Worm (Caenorhabditis elegans) whole organism, L4 larva: ENCODE measurements around the gene M02D8.5.

Source experiments
- D1046.2 ChIP-seq: fragments of 200-800 bp; sonication (Bioruptor generic); IDR thresholded peaks from 2 replicates; pipeline ENCODE4 v1.3.6; 2022; ENCODE audit warnings: missing genetic modification characterization, missing compliant biosample characterization
- F37D6.2 ChIP-seq: sonication (generic microtip); optimal IDR thresholded peaks from 2 replicates; lab custom pipeline; 2016; ENCODE audit warnings: mild to moderate bottlenecking, missing genetic modification characterization, missing compliant biosample characterization
- Y105C5A.15 ChIP-seq: fragments of 200-800 bp; sonication (Bioruptor generic); IDR thresholded peaks from 2 replicates; pipeline ENCODE4 v1.3.6; 2022; ENCODE audit warnings: missing genetic modification characterization, missing compliant biosample characterization
- aha-1 ChIP-seq: fragments of 150-350 bp; peaks from one replicate; lab custom pipeline; 2014; ENCODE audit warnings: missing biosample characterization, missing genetic modification characterization
- ama-1 ChIP-seq: fragments of 150-350 bp; optimal IDR thresholded peaks from 2 replicates; lab custom pipeline; 2014; ENCODE audit warnings: inconsistent platforms, mixed read lengths
- ceh-20 ChIP-seq: fragments of 200-800 bp; sonication (Bioruptor generic); IDR thresholded peaks from 2 replicates; pipeline ENCODE4 v1.3.6; 2022; ENCODE audit warnings: missing genetic modification reagents, missing genetic modification characterization, missing compliant biosample characterization
- ceh-28 ChIP-seq: fragments of 150-350 bp; optimal IDR thresholded peaks from 2 replicates; lab custom pipeline; 2014; ENCODE audit warnings: missing biosample characterization, missing genetic modification reagents, missing genetic modification characterization
- ceh-44 ChIP-seq: fragments of 200-800 bp; sonication (Bioruptor generic); IDR thresholded peaks from 2 replicates; pipeline ENCODE4 v1.3.6; 2022; ENCODE audit warnings: missing genetic modification reagents, missing genetic modification characterization, missing compliant biosample characterization
- ces-1 ChIP-seq: fragments of 150-350 bp; sonication (generic microtip); optimal IDR thresholded peaks from 4 replicates; lab custom pipeline; 2014; ENCODE audit warnings: missing biosample characterization, missing genetic modification reagents, missing genetic modification characterization
- ctbp-1 ChIP-seq: fragments of 200-800 bp; sonication (Bioruptor generic); IDR thresholded peaks from 2 replicates; pipeline ENCODE4 v1.3.6; 2022; ENCODE audit warnings: missing genetic modification reagents, missing genetic modification characterization, missing compliant biosample characterization
- dmd-6 ChIP-seq: fragments of 200-800 bp; sonication (Bioruptor generic); IDR thresholded peaks from 2 replicates; pipeline ENCODE4 v1.3.6; 2022; ENCODE audit warnings: missing genetic modification reagents, missing genetic modification characterization, missing compliant biosample characterization
- duxl-1 ChIP-seq: sonication (generic microtip); optimal IDR thresholded peaks from 2 replicates; lab custom pipeline; 2016; ENCODE audit warnings: mild to moderate bottlenecking, missing genetic modification characterization, moderate library complexity, missing compliant biosample characterization; ENCODE audit not compliant: poor library complexity
- dve-1 ChIP-seq: sonication (generic microtip); optimal IDR thresholded peaks from 2 replicates; lab custom pipeline; 2017; ENCODE audit warnings: antibody characterized with exemption, mild to moderate bottlenecking, missing genetic modification characterization, missing compliant biosample characterization; ENCODE audit not compliant: insufficient read depth
- egl-43 ChIP-seq: fragments of 200-800 bp; sonication (Bioruptor generic); IDR thresholded peaks from 2 replicates; pipeline ENCODE4 v1.3.6; 2022; ENCODE audit warnings: missing genetic modification reagents, missing genetic modification characterization, missing compliant biosample characterization
- fkh-10 ChIP-seq: fragments of 150-350 bp; optimal IDR thresholded peaks from 2 replicates; lab custom pipeline; 2014; ENCODE audit warnings: missing biosample characterization, missing genetic modification reagents, missing genetic modification characterization
- hlh-11 ChIP-seq: fragments of 200-800 bp; sonication (Bioruptor generic); optimal IDR thresholded peaks from 2 replicates; lab custom pipeline; 2018; ENCODE audit warnings: mild to moderate bottlenecking, missing genetic modification characterization, missing compliant biosample characterization
- hlh-30 ChIP-seq: sonication (generic microtip); optimal IDR thresholded peaks from 2 replicates; lab custom pipeline; 2017; ENCODE audit warnings: antibody characterized with exemption, mild to moderate bottlenecking, missing genetic modification characterization, missing compliant biosample characterization; ENCODE audit not compliant: insufficient read depth
- hmg-1.1 ChIP-seq: fragments of 200-800 bp; sonication (Bioruptor generic); IDR thresholded peaks from 2 replicates; pipeline ENCODE4 v1.3.6; 2022; ENCODE audit warnings: missing genetic modification reagents, missing genetic modification characterization, missing compliant biosample characterization
- jun-1 ChIP-seq: fragments of 150-350 bp; optimal IDR thresholded peaks from 2 replicates; lab custom pipeline; 2014; ENCODE audit warnings: missing biosample characterization, missing genetic modification reagents, missing genetic modification characterization
- lim-7 ChIP-seq: fragments of 200-800 bp; sonication (Bioruptor generic); IDR thresholded peaks from 2 replicates; pipeline ENCODE4 v1.3.6; 2022; ENCODE audit warnings: missing genetic modification characterization, missing compliant biosample characterization
- lin-29 ChIP-seq: fragments of 200-800 bp; sonication (Bioruptor generic); IDR thresholded peaks from 2 replicates; pipeline ENCODE4 v1.3.6; 2022; ENCODE audit warnings: missing genetic modification reagents, missing genetic modification characterization, missing compliant biosample characterization
- lin-38 ChIP-seq: fragments of 200-800 bp; sonication (Bioruptor generic); IDR thresholded peaks from 2 replicates; pipeline ENCODE4 v1.3.6; 2022; ENCODE audit warnings: missing genetic modification reagents, missing genetic modification characterization, missing compliant biosample characterization
- madf-5 ChIP-seq, 2 experiments: fragments of 200-800 bp; sonication (Bioruptor generic); IDR thresholded peaks; 2 replicates each; pipeline ENCODE4 v1.3.6; 2022; ENCODE audit warnings: missing compliant biosample characterization in 2 of 2, missing genetic modification characterization in 2 of 2
- mdl-1 ChIP-seq, 2 experiments: fragments of 150-350 bp in 1 of 2; sonication (generic microtip) in 1 of 2; optimal IDR thresholded peaks; 2 replicates each; lab custom pipeline; 2014 to 2017; ENCODE audit warnings: missing biosample characterization in 2 of 2, missing genetic modification characterization in 2 of 2
- mep-1 ChIP-seq: fragments of 150-350 bp; sonication (generic microtip); optimal IDR thresholded peaks from 3 replicates; lab custom pipeline; 2014; ENCODE audit warnings: missing biosample characterization, missing genetic modification characterization
- mxl-2 ChIP-seq: fragments of 200-800 bp; sonication (Bioruptor generic); conservative IDR thresholded peaks from 2 replicates; pipeline ENCODE4 v1.3.6; 2022; ENCODE audit warnings: missing genetic modification reagents, missing genetic modification characterization, missing compliant biosample characterization
- mxl-3 ChIP-seq: fragments of 200-800 bp; sonication (Bioruptor generic); optimal IDR thresholded peaks from 2 replicates; lab custom pipeline; 2018; ENCODE audit warnings: mild to moderate bottlenecking, missing genetic modification characterization, missing compliant biosample characterization
- nhr-10 ChIP-seq: fragments of 150-350 bp; optimal IDR thresholded peaks from 2 replicates; lab custom pipeline; 2014; ENCODE audit warnings: missing biosample characterization, missing genetic modification characterization
- nhr-11 ChIP-seq: fragments of 150-350 bp; optimal IDR thresholded peaks from 2 replicates; lab custom pipeline; 2014; ENCODE audit warnings: missing biosample characterization, missing genetic modification characterization
- nhr-237 ChIP-seq: sonication (generic microtip); optimal IDR thresholded peaks from 2 replicates; lab custom pipeline; 2017; ENCODE audit warnings: missing biosample characterization, missing genetic modification characterization
- nhr-28 ChIP-seq: fragments of 150-350 bp; optimal IDR thresholded peaks from 2 replicates; lab custom pipeline; 2014; ENCODE audit warnings: missing biosample characterization, missing genetic modification characterization
- nhr-6 ChIP-seq: fragments of 150-350 bp; optimal IDR thresholded peaks from 2 replicates; lab custom pipeline; 2014; ENCODE audit warnings: missing biosample characterization, missing genetic modification characterization
- nhr-77 ChIP-seq: fragments of 150-350 bp; optimal IDR thresholded peaks from 2 replicates; lab custom pipeline; 2014; ENCODE audit warnings: missing biosample characterization, missing genetic modification characterization
- pha-4 ChIP-seq, 2 experiments: fragments of 150-350 bp in 1 of 2; fragments of 200-800 bp in 1 of 2; sonication (Bioruptor generic) in 1 of 2; IDR thresholded peaks in 1 of 2; optimal IDR thresholded peaks in 1 of 2; 2 replicates each; pipeline versions ENCODE4 v1.3.6 to Lab custom; 2014 to 2022; ENCODE audit warnings: missing genetic modification characterization in 2 of 2, missing genetic modification reagents in 2 of 2, missing biosample characterization in 1 of 2, missing compliant biosample characterization in 1 of 2
- php-3 ChIP-seq: fragments of 200-800 bp; sonication (Bioruptor generic); IDR thresholded peaks from 2 replicates; pipeline ENCODE4 v1.3.6; 2022; ENCODE audit warnings: missing genetic modification reagents, missing genetic modification characterization, missing compliant biosample characterization
- rbr-2 ChIP-seq: sonication (generic microtip); optimal IDR thresholded peaks from 2 replicates; lab custom pipeline; 2016; ENCODE audit warnings: missing genotype, missing genetic modification characterization, missing compliant biosample characterization
- set-16 ChIP-seq: fragments of 200-800 bp; sonication (Bioruptor generic); IDR thresholded peaks from 2 replicates; pipeline ENCODE4 v1.3.6; 2022; ENCODE audit warnings: missing genetic modification reagents, missing genetic modification characterization, missing compliant biosample characterization
- spr-1 ChIP-seq: sonication (generic microtip); optimal IDR thresholded peaks from 2 replicates; lab custom pipeline; 2016; ENCODE audit warnings: mild to moderate bottlenecking, missing genetic modification characterization, missing compliant biosample characterization
- unc-130 ChIP-seq: sonication (generic microtip); optimal IDR thresholded peaks from 2 replicates; lab custom pipeline; 2016; ENCODE audit warnings: missing genetic modification reagents, missing genetic modification characterization, missing compliant biosample characterization
- unc-62 ChIP-seq, 3 experiments: fragments of 150-350 bp in 1 of 3; sonication (generic microtip); optimal IDR thresholded peaks in 2 of 3; peaks in 1 of 3; 1 replicate in 1 of 3; 2 replicates in 2 of 3; lab custom pipeline; 2014 to 2017; ENCODE audit warnings: missing biosample characterization in 3 of 3, missing genetic modification characterization in 3 of 3, missing genetic modification reagents in 3 of 3, missing genotype in 1 of 3
- vab-7 ChIP-seq: fragments of 200-800 bp; sonication (Bioruptor generic); IDR thresholded peaks from 2 replicates; pipeline ENCODE4 v1.3.6; 2022; ENCODE audit warnings: missing genetic modification reagents, missing genetic modification characterization, missing compliant biosample characterization
- zag-1 ChIP-seq: fragments of 150-350 bp; optimal IDR thresholded peaks from 2 replicates; lab custom pipeline; 2014; ENCODE audit warnings: missing biosample characterization, missing genetic modification characterization

M02D8.5 gene

DNA sequence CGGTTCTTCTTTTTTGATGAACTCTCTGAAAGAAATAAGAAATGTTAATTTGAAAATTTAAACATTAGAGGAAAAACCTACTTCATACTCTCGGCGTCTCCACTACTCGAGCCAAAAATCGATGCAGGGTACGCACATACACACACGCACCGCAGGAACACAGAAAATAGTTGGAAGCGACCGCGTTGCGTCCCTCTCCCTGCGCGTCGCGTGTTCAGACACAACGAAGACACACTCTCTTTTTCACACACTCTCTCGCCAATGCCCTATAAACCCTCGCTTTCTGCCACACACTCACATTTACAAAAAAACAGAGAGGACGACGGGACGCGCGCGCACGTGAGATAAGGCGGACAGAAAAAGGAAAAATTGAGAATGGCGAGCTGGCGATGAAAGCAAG is 49.5 kb upstream of the M02D8.5 start, which contains the start of gene R04E5.9 (continued):
- TF ChIP-seq Y105C5A.15 (0 out of 2 replicates have a peak, but pooled peaks have one; percentile 42), hlh-30 (tag; lab: Kevin White, UChicago) (peak; percentile 98), egl-43 (GFP tag; lab: Robert Waterston, UW) (peak; percentile 85), rbr-2 (tag; lab: Kevin White, UChicago) (peak; percentile 94), php-3 (peak; percentile 74; the same call in 1 of the 2 replicates), aha-1 (peak; percentile 100), mxl-2 (GFP tag; lab: Robert Waterston, UW) (0 out of 2 replicates have a peak, but pooled peaks have one; percentile 32), mep-1 (tag; lab: Kevin White, UChicago) (peak; percentile 94), nhr-6 (tag; lab: Kevin White, UChicago) (peak; percentile 5), ceh-28 (peak; percentile 77), lim-7 (GFP tag; lab: Robert Waterston, UW) (no peak), unc-130 (GFP tag; lab: Kevin White, UChicago) (no peak), ces-1 (GFP tag; lab: Kevin White, UChicago) (no peak), nhr-77 (peak; percentile 93), spr-1 (peak; percentile 23), dmd-6 (GFP tag; lab: Robert Waterston, UW) (peak; percentile 95), D1046.2 (peak; percentile 65; the same call in 1 of the 2 replicates), nhr-10 (tag; lab: Kevin White, UChicago) (peak; percentile 21), fkh-10 (GFP tag; lab: Kevin White, UChicago) (peak; percentile 90), ama-1 (lab: Kevin White, UChicago) (peak; percentile 50), dve-1 (tag; lab: Kevin White, UChicago) (peak; percentile 93), lin-38 (GFP tag; lab: Robert Waterston, UW) (peak; percentile 57; the same call in 1 of the 2 replicates), mxl-3 (GFP tag; lab: Kevin White, UChicago) (peak; percentile 98), vab-7 (peak; percentile 52; the same call in 1 of the 2 replicates), F37D6.2 (tag; lab: Kevin White, UChicago) (peak; percentile 84), nhr-28 (tag; lab: Kevin White, UChicago) (peak; percentile 94), mdl-1 (tag; optimal IDR thresholded peaks at IDR 0.05; lab: Kevin White, UChicago) (peak; percentile 87 to 99), jun-1 (tag; lab: Kevin White, UChicago) (peak; percentile 52), duxl-1 (tag; lab: Kevin White, UChicago) (peak; percentile 46)

DNA sequence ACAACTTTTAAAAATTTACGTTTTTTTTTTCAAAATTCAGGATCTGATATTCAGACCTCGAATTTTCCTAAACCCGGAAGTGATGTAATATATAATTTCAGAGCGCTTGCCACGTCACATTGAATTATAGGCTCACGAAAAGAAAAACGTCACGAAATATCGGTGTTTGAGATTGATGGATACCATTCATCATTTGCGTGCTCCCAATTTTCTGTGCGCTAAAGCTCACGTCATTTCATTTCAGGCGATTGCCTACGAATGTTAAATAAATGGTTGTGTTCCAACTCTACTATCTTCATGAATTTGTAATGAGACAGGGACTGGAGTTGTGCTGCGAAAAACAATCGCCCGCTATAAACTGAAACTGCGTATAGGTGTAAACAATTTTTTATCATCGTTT is 47.3 kb upstream of the M02D8.5 start:
- TF ChIP-seq ceh-20 (GFP tag; lab: Robert Waterston, UW) = 0 out of 2 replicates have a peak, but pooled peaks have one; percentile 16
- no peak for TF ChIP-seq madf-5 (GFP tag; IDR thresholded peaks at IDR 0.05; lab: Robert Waterston, UW)
- TF ChIP-seq unc-62 (GFP tag; optimal IDR thresholded peaks at IDR 0.05 in 1 of 2; lab: Kevin White, UChicago) = peak in 1 of 2 experiments; percentile 97
- TF ChIP-seq unc-62 (tag; optimal IDR thresholded peaks at IDR 0.05; lab: Kevin White, UChicago) = no peak

DNA sequence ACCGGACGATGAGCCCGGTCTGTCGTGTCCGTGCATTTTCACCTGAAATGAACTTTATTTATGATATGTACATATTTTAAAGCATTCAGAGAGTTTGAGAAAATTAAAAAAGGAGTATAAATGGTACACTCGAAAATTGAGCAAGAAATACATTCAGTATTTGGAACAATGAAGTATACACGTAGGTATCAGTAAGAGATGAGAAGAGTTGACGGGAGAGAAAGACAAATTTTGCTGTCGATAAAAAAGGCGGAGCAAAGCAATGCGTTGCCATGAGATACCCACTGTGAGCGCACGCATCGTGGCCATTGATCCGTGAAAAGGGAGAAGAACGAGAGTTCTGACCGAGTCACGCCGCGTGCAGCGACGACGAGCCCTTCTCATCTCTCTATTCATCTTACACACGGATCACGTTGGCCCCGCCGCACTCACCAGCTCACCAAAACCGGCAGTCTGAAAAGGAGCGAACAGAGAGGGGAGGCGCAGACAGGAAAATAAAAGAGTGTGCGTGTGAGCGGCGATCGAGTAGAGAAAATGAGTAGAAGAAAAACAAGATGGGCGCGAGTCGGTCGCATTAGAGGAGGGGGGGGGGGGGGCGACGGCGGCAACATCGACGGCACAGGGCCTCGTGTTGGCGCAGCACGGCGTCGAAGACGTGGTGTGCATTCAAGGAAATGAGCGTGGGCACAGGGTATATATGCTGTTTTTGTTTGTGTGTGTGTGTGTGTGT is 44.8 kb upstream of the M02D8.5 start, which contains the start of gene R04E5.8:
R04E5.8 (minus strand) TSS at position 51 of the 730 bp plus-strand sequence.
- TF ChIP-seq nhr-237 (no peak), hmg-1.1 (GFP tag; lab: Robert Waterston, UW) (peak; percentile 58), hlh-11 (peak; percentile 14), ceh-20 (GFP tag; lab: Robert Waterston, UW) (0 out of 2 replicates have a peak, but pooled peaks have one; percentile 27), lin-38 (GFP tag; lab: Robert Waterston, UW) (peak; percentile 25; the same call in 1 of the 2 replicates), mep-1 (tag; lab: Kevin White, UChicago) (peak; percentile 51), lin-29 (no peak), hlh-30 (tag; lab: Kevin White, UChicago) (peak; percentile 84), aha-1 (peak; percentile 39), ctbp-1 (peak; percentile 77), mdl-1 (tag; optimal IDR thresholded peaks at IDR 0.05; lab: Kevin White, UChicago) (peak in 1 of 2 experiments; percentile 78), ceh-44 (GFP tag; lab: Robert Waterston, UW) (0 out of 2 replicates have a peak, but pooled peaks have one; percentile 4), pha-4 (GFP tag; IDR thresholded peaks at IDR 0.05; lab: Robert Waterston, UW) (no peak), pha-4 (tag; optimal IDR thresholded peaks at IDR 0.05; lab: Kevin White, UChicago) (no peak), unc-62 (GFP tag; optimal IDR thresholded peaks at IDR 0.05 in 1 of 2; lab: Kevin White, UChicago) (no peak), unc-62 (tag; optimal IDR thresholded peaks at IDR 0.05; lab: Kevin White, UChicago) (no peak), nhr-11 (peak; percentile 25), rbr-2 (tag; lab: Kevin White, UChicago) (peak; percentile 73), lim-7 (GFP tag; lab: Robert Waterston, UW) (no peak), set-16 (GFP tag; lab: Robert Waterston, UW) (peak; percentile 93), zag-1 (no peak), php-3 (0 out of 2 replicates have a peak, but pooled peaks have one; percentile 22), egl-43 (GFP tag; lab: Robert Waterston, UW) (peak; percentile 77; the same call in 1 of the 2 replicates)
